Worm (Caenorhabditis elegans): ENCODE measurements around the gene AH9.1.

AH9.1 gene

DNA sequence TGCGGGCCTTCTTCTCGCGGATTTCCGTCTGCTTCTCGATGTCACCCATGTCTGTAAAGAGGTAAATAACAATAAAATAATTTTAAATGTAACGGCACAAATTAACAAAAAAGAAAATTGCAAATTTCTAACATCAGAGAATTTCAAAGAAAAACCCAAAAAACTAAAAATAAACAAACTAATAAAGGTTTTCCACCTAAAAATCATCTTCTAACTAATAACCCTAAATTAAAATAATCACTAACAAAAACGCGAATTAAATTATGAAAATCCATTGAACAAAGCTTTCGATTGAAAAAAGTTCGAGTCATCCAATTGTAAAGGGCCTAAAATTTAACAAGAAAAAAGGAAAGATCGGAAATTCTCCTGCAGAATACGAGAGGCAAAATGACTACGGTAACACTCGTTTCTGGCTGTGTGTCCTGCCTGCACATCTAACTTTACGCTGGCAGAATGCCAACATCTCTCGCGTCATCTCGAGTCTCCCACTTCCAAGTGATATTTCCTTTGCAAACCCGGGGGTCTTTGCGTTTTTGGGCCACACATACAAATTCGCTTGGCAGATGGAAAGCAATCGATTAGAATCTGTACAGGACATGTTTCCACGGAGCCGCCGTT lies 4.1 kb downstream of the AH9.1 start, which contains the start of gene rpl-11.2 (continued):
- peak; percentile 48; the same call in 1 of the 2 replicates for TF ChIP-seq mdt-29 (GFP tag; IDR thresholded peaks at IDR 0.05)
- TF ChIP-seq F37D6.2 (tag; optimal IDR thresholded peaks at IDR 0.05), result peak; percentile 92
- peak; percentile 100 for TF ChIP-seq D1046.2 (GFP tag; IDR thresholded peaks at IDR 0.05)
- TF ChIP-seq nhr-42 (GFP tag; IDR thresholded peaks at IDR 0.05), result peak; percentile 92
- no peak for TF ChIP-seq unc-39 (tag; optimal IDR thresholded peaks at IDR 0.05)
- peak in 1 of 2 experiments; percentile 88 for TF ChIP-seq hif-1 (tag; optimal IDR thresholded peaks at IDR 0.05)
- TF ChIP-seq nhr-11 (tag; optimal IDR thresholded peaks at IDR 0.05), result peak; percentile 99
- TF ChIP-seq dmd-9 (GFP tag; IDR thresholded peaks at IDR 0.05), result peak; percentile 65
- TF ChIP-seq ctbp-1 (GFP tag; IDR thresholded peaks at IDR 0.05), result peak; percentile 91
- peak; percentile 99 for TF ChIP-seq dve-1 (tag; optimal IDR thresholded peaks at IDR 0.05; ENCODE audit: insufficient read depth)
- TF ChIP-seq lin-1 (GFP tag; IDR thresholded peaks at IDR 0.05), result peak; percentile 83
- peak; percentile 69; the same call in 1 of the 2 replicates for TF ChIP-seq daf-19 (GFP tag; conservative IDR thresholded peaks at IDR 0.05)
- peak; percentile 53 for TF ChIP-seq lin-15B (tag; optimal IDR thresholded peaks at IDR 0.05)
- TF ChIP-seq F10B5.3 (tag; optimal IDR thresholded peaks at IDR 0.05), result peak; percentile 70
- peak; percentile 96 for TF ChIP-seq hlh-11 (tag; optimal IDR thresholded peaks at IDR 0.05)
- TF ChIP-seq snpc-1.2 (GFP tag; IDR thresholded peaks at IDR 0.05), result no peak
- peak; percentile 84 for TF ChIP-seq mxl-3 (GFP tag; optimal IDR thresholded peaks at IDR 0.05)
- peak; percentile 97 for TF ChIP-seq rbr-2 (tag; optimal IDR thresholded peaks at IDR 0.05)
- TF ChIP-seq nhr-77 (tag; optimal IDR thresholded peaks at IDR 0.05), result peak; percentile 97
- TF ChIP-seq ZK337.2 (GFP tag; IDR thresholded peaks at IDR 0.05), result no peak
- TF ChIP-seq zip-11 (GFP tag; IDR thresholded peaks at IDR 0.05), result no peak
- no peak; the same call in none of the 2 replicates for TF ChIP-seq vab-7 (GFP tag; IDR thresholded peaks at IDR 0.05)
- TF ChIP-seq tag-97 (GFP tag; IDR thresholded peaks at IDR 0.05), result no peak
- TF ChIP-seq R02D3.7 (tag; optimal IDR thresholded peaks at IDR 0.05), result no peak
- TF ChIP-seq egl-43 (GFP tag; IDR thresholded peaks at IDR 0.05), result no peak; the same call in none of the 2 replicates
- TF ChIP-seq ceh-20 (GFP tag; IDR thresholded peaks at IDR 0.05), result peak; percentile 93
- TF ChIP-seq set-16 (GFP tag; IDR thresholded peaks at IDR 0.05), result peak; percentile 21; the same call in 1 of the 2 replicates
- TF ChIP-seq F26F4.8 (GFP tag; conservative IDR thresholded peaks at IDR 0.05), result no peak
- TF ChIP-seq ceh-28 (tag; optimal IDR thresholded peaks at IDR 0.05), result peak; percentile 49
- TF ChIP-seq lin-29 (GFP tag; IDR thresholded peaks at IDR 0.05), result peak; percentile 57; the same call in 1 of the 2 replicates
- no peak for TF ChIP-seq snpc-4 (tag; optimal IDR thresholded peaks at IDR 0.05)
- peak; percentile 58 for TF ChIP-seq pqm-1 (tag; optimal IDR thresholded peaks at IDR 0.05)
- no peak for TF ChIP-seq nhr-76 (tag; optimal IDR thresholded peaks at IDR 0.05)
- TF ChIP-seq hlh-30 (tag; optimal IDR thresholded peaks at IDR 0.05; ENCODE audit: insufficient read depth), result peak; percentile 94
- TF ChIP-seq nhr-28 (tag; optimal IDR thresholded peaks at IDR 0.05), result peak; percentile 89
- peak; percentile 88 for TF ChIP-seq dpl-1 (GFP tag; optimal IDR thresholded peaks at IDR 0.05)
- TF ChIP-seq F44E2.7 (GFP tag; IDR thresholded peaks at IDR 0.05), result no peak
- peak; percentile 88 for TF ChIP-seq ztf-7 (tag; optimal IDR thresholded peaks at IDR 0.05)
- TF ChIP-seq ama-1 (optimal IDR thresholded peaks at IDR 0.05), result peak; percentile 73
- TF ChIP-seq lin-39 (tag; optimal IDR thresholded peaks at IDR 0.05), result peak; percentile 69
- TF ChIP-seq Y5F2A.4 (GFP tag; optimal IDR thresholded peaks at IDR 0.05), result no peak
- TF ChIP-seq ceh-62 (tag; optimal IDR thresholded peaks at IDR 0.05), result no peak
- TF ChIP-seq F49E8.2 (tag; optimal IDR thresholded peaks at IDR 0.05; ENCODE audit: borderline replicate concordance), result no peak
- TF ChIP-seq nhr-237 (tag; optimal IDR thresholded peaks at IDR 0.05), result peak; percentile 18
- peak; percentile 18 for TF ChIP-seq gei-8 (GFP tag; optimal IDR thresholded peaks at IDR 0.05)
- peak; percentile 73 for TF ChIP-seq zag-1 (tag; optimal IDR thresholded peaks at IDR 0.05)
- peak; percentile 73 for TF ChIP-seq ces-1 (GFP tag; optimal IDR thresholded peaks at IDR 0.05)
- peak; percentile 100 for TF ChIP-seq aha-1 (tag)
- peak; percentile 96 for TF ChIP-seq nhr-25 (tag; optimal IDR thresholded peaks at IDR 0.05; ENCODE audit: borderline replicate concordance, insufficient read depth)
- no peak for TF ChIP-seq fos-1 (tag; optimal IDR thresholded peaks at IDR 0.05)
- peak; percentile 71; the same call in 1 of the 2 replicates for TF ChIP-seq zfp-3 (GFP tag; conservative IDR thresholded peaks at IDR 0.05)
